Fruit fly (Drosophila melanogaster) whole organism, embryonic: ENCODE results near the gene Tace.

ENCODE experiments used
- Atf6 ChIP-seq: fragments of 200-800 bp; sonication (Bioruptor generic); IDR thresholded peaks from 2 replicates; pipeline ENCODE4 v1.3.6; 2022; ENCODE audit warnings: missing biosample characterization, missing genetic modification characterization
- CG10209 ChIP-seq: fragments of 200-800 bp; sonication (Bioruptor generic); optimal IDR thresholded peaks from 3 replicates; lab custom pipeline; 2017; ENCODE audit warnings: missing biosample characterization, mild to moderate bottlenecking, missing genetic modification characterization, missing genetic modification reagents
- CG1024 ChIP-seq: fragments of 200-800 bp; sonication (Bioruptor generic); IDR thresholded peaks from 2 replicates; pipeline ENCODE4 v1.3.6; 2022; ENCODE audit warnings: missing biosample characterization, missing genetic modification characterization
- CG10366 ChIP-seq: fragments of 200-800 bp; sonication (Bioruptor generic); IDR thresholded peaks from 2 replicates; pipeline ENCODE4 v1.3.6; 2022; ENCODE audit warnings: missing biosample characterization, missing genetic modification characterization
- CG10462 ChIP-seq: fragments of 200-800 bp; sonication (Bioruptor generic); optimal IDR thresholded peaks from 2 replicates; lab custom pipeline; 2016; ENCODE audit warnings: missing biosample characterization, missing genetic modification characterization
- CG15073 ChIP-seq: fragments of 200-800 bp; sonication (Bioruptor generic); optimal IDR thresholded peaks from 2 replicates; lab custom pipeline; 2016; ENCODE audit warnings: missing biosample characterization, missing genetic modification characterization
- CG15601 ChIP-seq: fragments of 200-800 bp; sonication (Bioruptor generic); optimal IDR thresholded peaks from 3 replicates; lab custom pipeline; 2019; ENCODE audit warnings: missing biosample characterization, mild to moderate bottlenecking, missing genetic modification characterization, moderate library complexity
- CG17912 ChIP-seq: fragments of 200-800 bp; sonication (Bioruptor generic); optimal IDR thresholded peaks from 2 replicates; lab custom pipeline; 2018; ENCODE audit warnings: missing biosample characterization, mild to moderate bottlenecking, missing genetic modification characterization
- CG2678 ChIP-seq: fragments of 200-800 bp; sonication (Bioruptor generic); optimal IDR thresholded peaks from 3 replicates; lab custom pipeline; 2019; ENCODE audit warnings: missing biosample characterization, mild to moderate bottlenecking, missing genetic modification characterization, moderate library complexity
- CG32772 ChIP-seq: fragments of 200-800 bp; sonication (Bioruptor generic); IDR thresholded peaks from 2 replicates; pipeline ENCODE4 v1.3.6; 2022; ENCODE audit warnings: missing biosample characterization, missing genetic modification characterization
- CG42726 ChIP-seq: fragments of 200-800 bp; sonication (Bioruptor generic); IDR thresholded peaks from 2 replicates; pipeline ENCODE4 v1.3.6; 2022; ENCODE audit warnings: missing biosample characterization, missing genetic modification characterization; ENCODE audit not compliant: partially characterized antibody
- CG4328 ChIP-seq: fragments of 200-800 bp; sonication (Bioruptor generic); optimal IDR thresholded peaks from 3 replicates; lab custom pipeline; 2017; ENCODE audit warnings: missing biosample characterization, missing genetic modification reagents, missing genetic modification characterization
- CG6654 ChIP-seq: fragments of 200-800 bp; sonication (Bioruptor generic); optimal IDR thresholded peaks from 2 replicates; lab custom pipeline; 2017; ENCODE audit warnings: missing biosample characterization, mild to moderate bottlenecking, missing genetic modification characterization
- CG7271 ChIP-seq: fragments of 200-800 bp; sonication (Bioruptor generic); optimal IDR thresholded peaks from 2 replicates; lab custom pipeline; 2018; ENCODE audit warnings: missing biosample characterization, mild to moderate bottlenecking, missing genetic modification characterization, moderate library complexity
- CG7839 ChIP-seq: fragments of 200-800 bp; sonication (Bioruptor generic); optimal IDR thresholded peaks from 3 replicates; lab custom pipeline; 2018; ENCODE audit warnings: missing biosample characterization, mild to moderate bottlenecking, missing genetic modification characterization, moderate library complexity
- CG8290 ChIP-seq, 3 experiments: fragments of 200-800 bp; sonication (Bioruptor generic); optimal IDR thresholded peaks; 2 replicates each; lab custom pipeline; 2016 to 2019; ENCODE audit warnings: missing biosample characterization in 3 of 3, missing genetic modification characterization in 3 of 3, mild to moderate bottlenecking in 2 of 3, moderate library complexity in 1 of 3
- CG9797 ChIP-seq: fragments of 200-800 bp; sonication (Bioruptor generic); optimal IDR thresholded peaks from 3 replicates; lab custom pipeline; 2018; ENCODE audit warnings: missing biosample characterization, mild to moderate bottlenecking, missing genetic modification characterization
- CrebB ChIP-seq: fragments of 200-800 bp; sonication (Bioruptor generic); optimal IDR thresholded peaks from 3 replicates; lab custom pipeline; 2018; ENCODE audit warnings: missing biosample characterization, mild to moderate bottlenecking, missing genetic modification characterization
- Dref ChIP-seq: fragments of 200-800 bp; sonication (Bioruptor generic); IDR thresholded peaks from 2 replicates; pipeline ENCODE4 v1.3.6; 2022; ENCODE audit warnings: missing biosample characterization, missing genetic modification characterization
- Elba2 ChIP-seq: fragments of 200-800 bp; sonication (Bioruptor generic); optimal IDR thresholded peaks from 3 replicates; lab custom pipeline; 2016; ENCODE audit warnings: missing biosample characterization, missing genetic modification characterization
- HLH4C ChIP-seq: fragments of 200-800 bp; sonication (Bioruptor generic); IDR thresholded peaks from 3 replicates; pipeline ENCODE4 v1.3.6; 2022; ENCODE audit warnings: missing biosample characterization, missing genetic modification characterization; ENCODE audit not compliant: partially characterized antibody
- HLH54F ChIP-seq: fragments of 200-800 bp; sonication (Bioruptor generic); optimal IDR thresholded peaks from 3 replicates; lab custom pipeline; 2016; ENCODE audit warnings: missing biosample characterization, missing genetic modification characterization
- Max ChIP-seq: fragments of 200-800 bp; sonication (Bioruptor generic); optimal IDR thresholded peaks from 2 replicates; lab custom pipeline; 2016; ENCODE audit warnings: missing biosample characterization, mild to moderate bottlenecking, missing genetic modification characterization
- Six4 ChIP-seq: fragments of 200-800 bp; sonication (Bioruptor generic); optimal IDR thresholded peaks from 2 replicates; lab custom pipeline; 2016; ENCODE audit warnings: missing biosample characterization, missing genetic modification characterization
- Sox100B ChIP-seq: fragments of 200-800 bp; sonication (Bioruptor generic); optimal IDR thresholded peaks from 3 replicates; lab custom pipeline; 2018; ENCODE audit warnings: missing biosample characterization, mild to moderate bottlenecking, missing genetic modification characterization
- Trl ChIP-seq, 3 experiments: fragments of >200 bp in 2 of 3; fragments of 200-800 bp in 1 of 3; sonication (Bioruptor generic) in 1 of 3; optimal IDR thresholded peaks; 2 replicates in 1 of 3; 3 replicates in 2 of 3; lab custom pipeline; 2016 to 2017; ENCODE audit warnings: missing biosample characterization in 1 of 3, missing genetic modification characterization in 1 of 3
- al ChIP-seq: fragments of 200-800 bp; sonication (Bioruptor generic); IDR thresholded peaks from 2 replicates; pipeline ENCODE4 v1.3.6; 2022; ENCODE audit warnings: missing biosample characterization, missing genetic modification characterization
- chn ChIP-seq: fragments of 200-800 bp; sonication (Bioruptor generic); optimal IDR thresholded peaks from 2 replicates; lab custom pipeline; 2016; ENCODE audit warnings: missing biosample characterization, missing genetic modification characterization
- corto ChIP-seq: fragments of 200-800 bp; sonication (Bioruptor generic); optimal IDR thresholded peaks from 2 replicates; lab custom pipeline; 2016; ENCODE audit warnings: missing biosample characterization, mild to moderate bottlenecking, missing genetic modification characterization, moderate library complexity
- cwo ChIP-seq: fragments of 200-800 bp; sonication (Bioruptor generic); optimal IDR thresholded peaks from 3 replicates; lab custom pipeline; 2017; ENCODE audit warnings: missing biosample characterization, missing genetic modification characterization, mild to moderate bottlenecking, moderate library complexity, missing genetic modification reagents
- dan ChIP-seq: fragments of 200-800 bp; sonication (Bioruptor generic); IDR thresholded peaks from 2 replicates; pipeline ENCODE4 v1.3.6; 2022; ENCODE audit warnings: missing biosample characterization, missing genetic modification characterization
- danr ChIP-seq: fragments of 200-800 bp; sonication (Bioruptor generic); IDR thresholded peaks from 2 replicates; pipeline ENCODE4 v1.3.6; 2022; ENCODE audit warnings: missing biosample characterization, missing genetic modification characterization
- fd3F ChIP-seq: fragments of 200-800 bp; sonication (Bioruptor generic); optimal IDR thresholded peaks from 2 replicates; lab custom pipeline; 2018; ENCODE audit warnings: missing biosample characterization, mild to moderate bottlenecking, missing genetic modification characterization, moderate library complexity
- gce ChIP-seq: fragments of 200-800 bp; sonication (Bioruptor generic); IDR thresholded peaks from 3 replicates; pipeline ENCODE4 v1.3.6; 2022; ENCODE audit warnings: missing biosample characterization, missing genetic modification characterization
- gsb-n ChIP-seq: fragments of 200-800 bp; sonication (Bioruptor generic); optimal IDR thresholded peaks from 3 replicates; lab custom pipeline; 2018; ENCODE audit warnings: missing biosample characterization, mild to moderate bottlenecking, missing genetic modification characterization
- jing ChIP-seq: fragments of 200-800 bp; sonication (Bioruptor generic); optimal IDR thresholded peaks from 2 replicates; lab custom pipeline; 2018; ENCODE audit warnings: missing biosample characterization, mild to moderate bottlenecking, missing genetic modification characterization
- lbe ChIP-seq: fragments of 200-800 bp; sonication (Bioruptor generic); optimal IDR thresholded peaks from 2 replicates; lab custom pipeline; 2016; ENCODE audit warnings: missing biosample characterization, mild to moderate bottlenecking, missing genetic modification characterization
- lola ChIP-seq, 3 experiments: fragments of >200 bp in 2 of 3; fragments of 200-800 bp in 1 of 3; sonication (Bioruptor generic) in 1 of 3; optimal IDR thresholded peaks; 2 replicates each; lab custom pipeline; 2017 to 2019; ENCODE audit warnings: missing biosample characterization in 3 of 3, missing genetic modification characterization in 3 of 3, mild to moderate bottlenecking in 1 of 3, moderate library complexity in 1 of 3
- pfk ChIP-seq: fragments of 200-800 bp; sonication (Bioruptor generic); optimal IDR thresholded peaks from 2 replicates; lab custom pipeline; 2018; ENCODE audit warnings: missing biosample characterization, mild to moderate bottlenecking, missing genetic modification characterization, moderate library complexity
- phol ChIP-seq: fragments of 200-800 bp; sonication (Bioruptor generic); optimal IDR thresholded peaks from 3 replicates; lab custom pipeline; 2018; ENCODE audit warnings: missing biosample characterization, mild to moderate bottlenecking, missing genetic modification characterization, moderate library complexity
- prd ChIP-seq, 3 experiments: fragments of >200 bp in 2 of 3; fragments of 200-800 bp in 1 of 3; sonication (Bioruptor generic) in 1 of 3; optimal IDR thresholded peaks in 2 of 3; IDR thresholded peaks in 1 of 3; 2 replicates in 2 of 3; 3 replicates in 1 of 3; pipeline versions ENCODE4 v1.3.6 to Lab custom; 2017 to 2022; ENCODE audit warnings: missing biosample characterization in 1 of 3, missing genetic modification characterization in 1 of 3
- ranshi ChIP-seq: fragments of 200-800 bp; sonication (Bioruptor generic); IDR thresholded peaks from 2 replicates; pipeline ENCODE4 v1.3.6; 2022; ENCODE audit warnings: missing biosample characterization, missing genetic modification characterization
- row ChIP-seq: fragments of 200-800 bp; sonication (Bioruptor generic); IDR thresholded peaks from 3 replicates; pipeline ENCODE4 v1.3.6; 2022; ENCODE audit warnings: missing biosample characterization, missing genetic modification characterization
- schlank ChIP-seq: fragments of 200-800 bp; sonication (Bioruptor generic); optimal IDR thresholded peaks from 2 replicates; lab custom pipeline; 2018; ENCODE audit warnings: missing biosample characterization, mild to moderate bottlenecking, missing genetic modification characterization
- sens ChIP-seq: fragments of 200-800 bp; sonication (Bioruptor generic); peaks from one replicate; lab custom pipeline; 2016; ENCODE audit warnings: missing biosample characterization, missing genetic modification characterization
- sim ChIP-seq: fragments of 200-800 bp; sonication (Bioruptor generic); IDR thresholded peaks from 2 replicates; pipeline ENCODE4 v1.3.6; 2022; ENCODE audit warnings: missing biosample characterization, missing genetic modification characterization
- slp2 ChIP-seq: fragments of 200-800 bp; sonication (Bioruptor generic); optimal IDR thresholded peaks from 2 replicates; lab custom pipeline; 2016; ENCODE audit warnings: missing biosample characterization, missing genetic modification characterization
- tap ChIP-seq: fragments of 200-800 bp; optimal IDR thresholded peaks from 3 replicates; lab custom pipeline; 2019; ENCODE audit warnings: missing biosample characterization, mild to moderate bottlenecking, missing genetic modification characterization, moderate library complexity
- tgo ChIP-seq: fragments of 200-800 bp; sonication (Bioruptor generic); IDR thresholded peaks from 3 replicates; pipeline ENCODE4 v1.3.6; 2022; ENCODE audit warnings: missing biosample characterization, missing genetic modification characterization

Gene Tace

dm6 chr3R:29983073-29983544 lies 17.2 kb upstream of the Tace start, which contains the start of gene CG7896 (continued):
- peak; percentile 71 for TF ChIP-seq CG7839 (tag; lab: Kevin White, UChicago)
- TF ChIP-seq CG2678 (tag; lab: Kevin White, UChicago) = peak; percentile 82
- TF ChIP-seq row = peak; percentile 94
- TF ChIP-seq CrebB (tag; lab: Kevin White, UChicago) = no peak
- TF ChIP-seq dan = no peak
- peak; percentile 60 for TF ChIP-seq cwo (GFP tag; lab: Kevin White, UChicago)
- peak; percentile 15 for TF ChIP-seq CG10462 (GFP tag; lab: Kevin White, UChicago)
- no peak for TF ChIP-seq CG15073
- TF ChIP-seq Atf6 (GFP tag; lab: Robert Waterston, UW) = peak; percentile 80
- TF ChIP-seq ranshi (GFP tag; lab: Robert Waterston, UW) = peak; percentile 67; the same call in 1 of the 2 replicates
- TF ChIP-seq CG6654 (GFP tag; lab: Kevin White, UChicago) = no peak
- TF ChIP-seq CG10366 (GFP tag; lab: Robert Waterston, UW) = peak; percentile 73
- no peak for TF ChIP-seq CG7271 (tag; lab: Kevin White, UChicago)
- no peak for TF ChIP-seq schlank
- peak; percentile 75 for TF ChIP-seq Sox100B (GFP tag; lab: Kevin White, UChicago)
- TF ChIP-seq phol = peak; percentile 63
- peak in 1 of 2 experiments; percentile 26 for TF ChIP-seq Trl (optimal IDR thresholded peaks at IDR 0.05; lab: Kevin White, UChicago)
- no peak for TF ChIP-seq Trl (GFP tag; optimal IDR thresholded peaks at IDR 0.05; lab: Kevin White, UChicago)
- TF ChIP-seq CG1024 (GFP tag; lab: Robert Waterston, UW) = no peak
- peak; percentile 47 for TF ChIP-seq CG8290 (GFP tag; optimal IDR thresholded peaks at IDR 0.05; lab: Kevin White, UChicago)
- TF ChIP-seq CG8290 (tag; optimal IDR thresholded peaks at IDR 0.05; lab: Kevin White, UChicago) = peak in 1 of 2 experiments; percentile 8
- peak; percentile 1 for TF ChIP-seq HLH54F (GFP tag; lab: Kevin White, UChicago)
- TF ChIP-seq pfk = no peak
- TF ChIP-seq slp2 (GFP tag; lab: Kevin White, UChicago) = peak; percentile 35
- TF ChIP-seq Six4 (GFP tag; lab: Kevin White, UChicago) = peak; percentile 25
- peak; percentile 88 for TF ChIP-seq tgo (GFP tag; lab: Robert Waterston, UW)
- peak; percentile 12 for TF ChIP-seq gsb-n (tag; lab: Kevin White, UChicago)
- TF ChIP-seq al (GFP tag; lab: Robert Waterston, UW) = peak; percentile 81
- peak; percentile 72 for TF ChIP-seq sens (GFP tag; lab: Kevin White, UChicago)
- no peak for TF ChIP-seq Elba2 (GFP tag; lab: Kevin White, UChicago)
- TF ChIP-seq chn (GFP tag; lab: Kevin White, UChicago) = no peak
- no peak for TF ChIP-seq CG42726 (GFP tag; lab: Robert Waterston, UW)
- TF ChIP-seq CG9797 (GFP tag; lab: Kevin White, UChicago) = no peak
- peak; percentile 69; the same call in 1 of the 3 replicates for TF ChIP-seq gce
- peak; percentile 73 for TF ChIP-seq danr (GFP tag; lab: Robert Waterston, UW)
- peak; percentile 62 for TF ChIP-seq CG15601 (tag; lab: Kevin White, UChicago)
- no peak for TF ChIP-seq sim (GFP tag; lab: Robert Waterston, UW)
- TF ChIP-seq prd (optimal IDR thresholded peaks at IDR 0.05; lab: Kevin White, UChicago) = no peak
- TF ChIP-seq prd (GFP tag; IDR thresholded peaks at IDR 0.05; lab: Robert Waterston, UW) = peak; percentile 85
- TF ChIP-seq lbe (GFP tag; lab: Kevin White, UChicago) = peak; percentile 87
- peak; percentile 78 for TF ChIP-seq CG32772
- TF ChIP-seq corto (GFP tag; lab: Kevin White, UChicago) = peak; percentile 91
- TF ChIP-seq CG4328 = peak; percentile 43
- TF ChIP-seq CG10209 (GFP tag; lab: Kevin White, UChicago) = peak; percentile 64
- peak; percentile 8 for TF ChIP-seq jing (GFP tag; lab: Kevin White, UChicago)
- peak in 1 of 3 experiments; percentile 54 for TF ChIP-seq lola (GFP tag; optimal IDR thresholded peaks at IDR 0.05; lab: Kevin White, UChicago)
- TF ChIP-seq tap (tag; lab: Kevin White, UChicago) = peak; percentile 48
- peak; percentile 37 for TF ChIP-seq Max (GFP tag; lab: Kevin White, UChicago)
- no peak for TF ChIP-seq CG17912
- TF ChIP-seq fd3F (GFP tag; lab: Kevin White, UChicago) = peak; percentile 41
- TF ChIP-seq Dref (GFP tag; lab: Robert Waterston, UW) = no peak
- TF ChIP-seq HLH4C (GFP tag; lab: Robert Waterston, UW) = no peak
